Worm (Caenorhabditis elegans) whole organism, L1 larva: ENCODE results near the gene irld-44.

Source experiments
- C04F5.9 ChIP-seq: sonication (generic microtip); optimal IDR thresholded peaks from 2 replicates; lab custom pipeline; 2016; ENCODE audit warnings: missing genetic modification characterization, missing compliant biosample characterization
- pax-3 ChIP-seq: fragments of 200-800 bp; sonication (Bioruptor generic); optimal IDR thresholded peaks from 2 replicates; lab custom pipeline; 2018; ENCODE audit warnings: mild to moderate bottlenecking, missing genetic modification characterization, moderate library complexity, missing compliant biosample characterization
- sox-4 ChIP-seq: sonication (generic microtip); optimal IDR thresholded peaks from 2 replicates; lab custom pipeline; 2016; ENCODE audit warnings: missing genetic modification characterization, missing compliant biosample characterization
- unc-130 ChIP-seq: fragments of 150-350 bp; optimal IDR thresholded peaks from 2 replicates; lab custom pipeline; 2017; ENCODE audit warnings: missing biosample characterization, missing genetic modification characterization, inconsistent platforms

DNA sequence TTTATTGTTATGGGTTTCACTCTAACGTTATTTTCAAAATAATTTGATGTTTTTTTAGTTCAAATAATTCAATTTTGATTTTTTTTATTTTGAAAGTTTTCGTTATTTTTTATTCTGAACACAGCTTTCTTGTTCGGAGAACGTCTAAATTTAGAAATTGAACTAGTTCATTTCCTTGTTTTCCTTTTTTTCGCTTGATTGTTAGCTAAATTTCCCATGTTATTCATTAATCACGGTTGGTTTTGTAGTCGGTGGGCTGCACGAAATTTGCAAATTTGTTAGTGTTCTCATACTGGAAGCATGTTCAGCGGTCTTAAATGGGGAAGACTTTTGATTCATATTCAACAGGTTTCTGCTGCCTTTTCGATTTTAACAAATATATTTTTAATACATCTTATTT lies 15.3 kb upstream of the irld-44 start, which contains the start of gene str-222:
- TF ChIP-seq C04F5.9 (no peak), pax-3 (no peak), unc-130 (tag; lab: Kevin White, UChicago) (no peak), sox-4 (tag; lab: Kevin White, UChicago) (no peak)
